Worm (Caenorhabditis elegans) whole organism, midembryonic: ENCODE measurements around the gene gar-2.

Experiments
- T22C8.4 ChIP-seq: fragments of 200-800 bp; sonication (Bioruptor generic); IDR thresholded peaks from 2 replicates; pipeline ENCODE4 v1.3.6; 2022; ENCODE audit warnings: missing genetic modification characterization, missing compliant biosample characterization
- flt-1 ChIP-seq: fragments of 200-800 bp; sonication (Bioruptor generic); IDR thresholded peaks from 2 replicates; pipeline ENCODE4 v1.3.6; 2022; ENCODE audit warnings: missing genetic modification characterization, missing compliant biosample characterization
- klf-2 ChIP-seq: fragments of 200-800 bp; sonication (Bioruptor generic); conservative IDR thresholded peaks from 2 replicates; pipeline ENCODE4 v1.3.6; 2022; ENCODE audit warnings: missing genetic modification reagents, missing genetic modification characterization, missing compliant biosample characterization
- med-1 ChIP-seq: sonication (generic microtip); optimal IDR thresholded peaks from 2 replicates; lab custom pipeline; 2017; ENCODE audit warnings: missing genetic modification characterization, mild to moderate bottlenecking, missing compliant biosample characterization, antibody characterized with exemption, missing genetic modification reagents; ENCODE audit not compliant: insufficient read depth
- ref-1 ChIP-seq: fragments of 200-800 bp; sonication (Bioruptor generic); conservative IDR thresholded peaks from 2 replicates; pipeline ENCODE4 v1.3.6; 2022; ENCODE audit warnings: missing genetic modification reagents, missing genetic modification characterization, missing compliant biosample characterization
- ztf-23 ChIP-seq: fragments of 200-800 bp; sonication (Bioruptor generic); IDR thresholded peaks from 2 replicates; pipeline ENCODE4 v1.3.6; 2022; ENCODE audit warnings: missing genetic modification reagents, missing genetic modification characterization, missing compliant biosample characterization
- ztf-29 ChIP-seq: fragments of 200-800 bp; sonication (Bioruptor generic); IDR thresholded peaks from 2 replicates; pipeline ENCODE4 v1.3.6; 2022; ENCODE audit warnings: missing genetic modification reagents, missing genetic modification characterization, missing compliant biosample characterization

DNA sequence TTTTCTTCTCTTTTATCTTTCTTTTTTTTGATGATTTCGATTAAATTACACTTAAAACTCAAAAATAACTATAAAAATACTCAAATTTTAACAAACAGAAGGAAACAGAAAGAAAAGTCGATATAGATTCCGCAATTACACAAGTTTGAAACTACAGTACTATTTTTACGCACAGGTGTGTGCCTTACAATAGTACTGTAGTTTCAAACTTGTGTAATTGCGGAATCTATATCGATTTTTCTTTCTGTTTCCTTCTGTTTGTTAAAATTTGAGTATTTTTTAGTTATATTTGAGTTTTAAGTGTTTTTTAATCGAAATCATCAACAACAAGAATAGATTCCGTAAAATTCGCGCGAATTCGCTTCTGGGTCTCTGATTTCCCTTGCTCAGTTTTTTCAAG, 26.1 kb upstream of the gar-2 start:
- TF ChIP-seq med-1 (GFP tag; lab: Kevin White, UChicago) (no peak), ztf-23 (GFP tag; lab: Robert Waterston, UW) (no peak), klf-2 (GFP tag; lab: Robert Waterston, UW) (no peak), ztf-29 (GFP tag; lab: Robert Waterston, UW) (no peak), flt-1 (GFP tag; lab: Robert Waterston, UW) (no peak), T22C8.4 (GFP tag; lab: Robert Waterston, UW) (peak; percentile 36; the same call in 1 of the 2 replicates), ref-1 (GFP tag; lab: Robert Waterston, UW) (no peak)
